Fruit fly (Drosophila melanogaster): ENCODE data around the gene sov.

The sov gene

DNA sequence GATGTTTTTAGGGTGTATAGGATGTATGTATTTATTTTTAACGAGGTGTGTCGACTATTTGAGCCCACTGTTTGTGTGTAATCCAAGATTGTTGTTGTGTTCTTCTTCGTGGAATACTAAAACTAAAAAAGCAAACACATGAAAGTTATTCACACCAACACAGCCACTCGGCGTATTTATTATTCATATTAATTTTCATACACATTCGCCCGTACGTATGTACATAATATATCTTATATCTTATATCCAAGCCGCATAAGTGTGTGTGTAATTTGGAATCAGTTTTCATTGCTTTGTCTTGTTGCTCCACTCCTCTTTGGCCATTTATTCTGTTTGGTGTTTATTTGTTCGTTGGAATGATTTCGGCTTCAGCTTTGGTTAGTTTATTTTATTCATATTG is 45.5 kb upstream of the sov start (continued):
- TF ChIP-seq CG17912 (GFP tag; optimal IDR thresholded peaks at IDR 0.05), result no peak
- TF ChIP-seq CG9437 (GFP tag; optimal IDR thresholded peaks at IDR 0.05), result no peak
- TF ChIP-seq Bteb2 (GFP tag; optimal IDR thresholded peaks at IDR 0.05), result no peak
- no peak for TF ChIP-seq CG10366 (GFP tag; IDR thresholded peaks at IDR 0.05)
- TF ChIP-seq CG16863 (GFP tag; optimal IDR thresholded peaks at IDR 0.05), result no peak
- TF ChIP-seq Med (GFP tag), result peak; percentile 73
- no peak for TF ChIP-seq twi (tag; optimal IDR thresholded peaks at IDR 0.05)
- no peak for TF ChIP-seq lmd (GFP tag; IDR thresholded peaks at IDR 0.05)
- no peak for TF ChIP-seq rib (GFP tag; IDR thresholded peaks at IDR 0.05)
- TF ChIP-seq pnt (GFP tag; optimal IDR thresholded peaks at IDR 0.05), result no peak
- TF ChIP-seq btn (GFP tag; optimal IDR thresholded peaks at IDR 0.05), result no peak
- TF ChIP-seq CG11723 (GFP tag; optimal IDR thresholded peaks at IDR 0.05), result no peak

DNA sequence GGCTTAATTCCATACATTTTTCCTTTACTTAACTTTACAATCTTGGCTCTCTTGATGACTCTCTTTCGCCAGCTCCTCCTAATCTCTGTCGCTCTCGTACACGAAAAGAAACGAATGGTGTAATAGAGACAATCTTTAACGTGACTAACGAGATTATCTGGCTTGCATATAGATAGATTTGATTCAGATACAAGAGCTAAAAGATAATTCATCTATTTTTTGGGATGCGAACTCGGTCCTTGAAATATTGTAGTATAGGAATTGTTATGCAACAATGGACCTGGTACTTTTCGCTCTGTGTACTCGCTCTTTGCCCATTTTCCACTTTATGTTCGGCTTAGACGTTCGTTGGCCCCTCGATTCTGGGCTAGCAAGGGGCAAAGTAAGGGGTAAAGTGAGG is 44.8 kb upstream of the sov start:
- TF ChIP-seq lilli (GFP tag; optimal IDR thresholded peaks at IDR 0.05) (peak; percentile 78), Hsf (GFP tag; optimal IDR thresholded peaks at IDR 0.05) (peak; percentile 81), NfI (GFP tag; optimal IDR thresholded peaks at IDR 0.05) (peak; percentile 72), tll (GFP tag; optimal IDR thresholded peaks at IDR 0.05) (no peak), CG10543 (GFP tag; optimal IDR thresholded peaks at IDR 0.05) (peak; percentile 40), grau (tag; optimal IDR thresholded peaks at IDR 0.05) (peak; percentile 84), Hr78 (GFP tag; optimal IDR thresholded peaks at IDR 0.05) (peak in 1 of 2 experiments; percentile 39), wek (GFP tag; optimal IDR thresholded peaks at IDR 0.05) (peak; percentile 54), Lhr (GFP tag; optimal IDR thresholded peaks at IDR 0.05) (peak; percentile 36), D19B (GFP tag; optimal IDR thresholded peaks at IDR 0.05) (peak; percentile 45), run (tag; optimal IDR thresholded peaks at IDR 0.05) (peak; percentile 49), maf-S (GFP tag; optimal IDR thresholded peaks at IDR 0.05) (peak; percentile 60), wdn (GFP tag; IDR thresholded peaks at IDR 0.05) (peak; percentile 75), CG10979 (tag; optimal IDR thresholded peaks at IDR 0.05) (peak; percentile 83), bigmax (GFP tag; optimal IDR thresholded peaks at IDR 0.05) (no peak), CG32767 (GFP tag; IDR thresholded peaks at IDR 0.05) (0 out of 2 replicates have a peak, but pooled peaks have one; percentile 46), CG8944 (GFP tag; optimal IDR thresholded peaks at IDR 0.05) (peak; percentile 64), CG10274 (GFP tag; optimal IDR thresholded peaks at IDR 0.05) (peak; percentile 34), gem (tag; optimal IDR thresholded peaks at IDR 0.05) (peak; percentile 88), Sox100B (GFP tag; optimal IDR thresholded peaks at IDR 0.05) (peak; percentile 64), da (GFP tag; optimal IDR thresholded peaks at IDR 0.05) (peak; percentile 42), CG14441 (GFP tag; IDR thresholded peaks at IDR 0.05) (peak; percentile 86), CG10366 (GFP tag; IDR thresholded peaks at IDR 0.05) (peak; percentile 58), Blimp-1 (GFP tag; optimal IDR thresholded peaks at IDR 0.05) (peak; percentile 80), Deaf1 (tag; optimal IDR thresholded peaks at IDR 0.05) (peak; percentile 80), TFAM (GFP tag; optimal IDR thresholded peaks at IDR 0.05) (peak; percentile 24), HHEX (GFP tag; optimal IDR thresholded peaks at IDR 0.05) (peak; percentile 80), caup (GFP tag; optimal IDR thresholded peaks at IDR 0.05; ENCODE audit: severe bottlenecking) (peak; percentile 69), CG15073 (GFP tag; optimal IDR thresholded peaks at IDR 0.05) (peak; percentile 4), CG1233 (GFP tag; optimal IDR thresholded peaks at IDR 0.05) (peak; percentile 77), CG1647 (GFP tag; optimal IDR thresholded peaks at IDR 0.05) (peak; percentile 50), unc-4 (GFP tag; IDR thresholded peaks at IDR 0.05; ENCODE audit: partially characterized antibody) (no peak), MTF-1 (GFP tag; optimal IDR thresholded peaks at IDR 0.05; ENCODE audit: borderline replicate concordance) (peak; percentile 19), tna (GFP tag; IDR thresholded peaks at IDR 0.05; ENCODE audit: partially characterized antibody) (no peak), CG10267 (tag; optimal IDR thresholded peaks at IDR 0.05) (peak; percentile 72), CG10147 (GFP tag; optimal IDR thresholded peaks at IDR 0.05) (peak; percentile 49), pb (GFP tag; optimal IDR thresholded peaks at IDR 0.05) (peak; percentile 84), CG6254 (GFP tag; optimal IDR thresholded peaks at IDR 0.05) (peak; percentile 77)
